Worm (Caenorhabditis elegans) whole organism, L2 larva: ENCODE results near the gene F54C8.1.

Experiments used
- C34F6.9 ChIP-seq: fragments of 150-350 bp; optimal IDR thresholded peaks from 2 replicates; lab custom pipeline; 2014; ENCODE audit warnings: missing biosample characterization, missing genetic modification characterization
- F13H6.1 ChIP-seq: sonication (generic microtip); optimal IDR thresholded peaks from 2 replicates; lab custom pipeline; 2016; ENCODE audit warnings: missing genetic modification characterization, missing compliant biosample characterization
- R02D3.7 ChIP-seq: fragments of 150-350 bp; optimal IDR thresholded peaks from 2 replicates; lab custom pipeline; 2014; ENCODE audit warnings: missing biosample characterization, missing genetic modification characterization
- Y55F3AM.14 ChIP-seq: fragments of 200-800 bp; sonication (Bioruptor generic); optimal IDR thresholded peaks from 2 replicates; lab custom pipeline; 2018; ENCODE audit warnings: mild to moderate bottlenecking, missing genetic modification characterization, missing compliant biosample characterization
- ZK546.5 ChIP-seq: sonication (generic microtip); optimal IDR thresholded peaks from 2 replicates; lab custom pipeline; 2017; ENCODE audit warnings: missing biosample characterization, missing genetic modification characterization
- alr-1 ChIP-seq: fragments of 150-350 bp; optimal IDR thresholded peaks from 2 replicates; lab custom pipeline; 2014; ENCODE audit warnings: missing biosample characterization, missing genetic modification characterization
- aly-2 ChIP-seq: fragments of 150-350 bp; optimal IDR thresholded peaks from 2 replicates; lab custom pipeline; 2014; ENCODE audit warnings: missing biosample characterization, missing genetic modification characterization
- ama-1 ChIP-seq: fragments of 150-350 bp; optimal IDR thresholded peaks from 2 replicates; lab custom pipeline; 2018; ENCODE audit warnings: inconsistent platforms
- blmp-1 ChIP-seq: sonication (generic microtip); optimal IDR thresholded peaks from 2 replicates; lab custom pipeline; 2017; ENCODE audit warnings: missing genetic modification characterization, mild to moderate bottlenecking, missing compliant biosample characterization, antibody characterized with exemption, moderate library complexity; ENCODE audit not compliant: insufficient read depth
- ceh-82 ChIP-seq: fragments of 150-350 bp; optimal IDR thresholded peaks from 2 replicates; lab custom pipeline; 2014; ENCODE audit warnings: missing biosample characterization, missing genetic modification characterization
- crh-2 ChIP-seq: sonication (generic microtip); optimal IDR thresholded peaks from 2 replicates; lab custom pipeline; 2017; ENCODE audit warnings: missing biosample characterization, missing genetic modification characterization
- egl-27 ChIP-seq: sonication (generic microtip); optimal IDR thresholded peaks from 3 replicates; lab custom pipeline; 2017; ENCODE audit warnings: missing biosample characterization, missing genetic modification reagents, missing genetic modification characterization
- elt-1 ChIP-seq: fragments of 150-350 bp; optimal IDR thresholded peaks from 2 replicates; lab custom pipeline; 2014; ENCODE audit warnings: missing biosample characterization, missing genetic modification characterization
- elt-3 ChIP-seq: sonication (generic microtip); optimal IDR thresholded peaks from 2 replicates; lab custom pipeline; 2017; ENCODE audit warnings: missing biosample characterization, missing genetic modification characterization
- fos-1 ChIP-seq: fragments of 150-350 bp; optimal IDR thresholded peaks from 2 replicates; lab custom pipeline; 2014; ENCODE audit warnings: missing biosample characterization, missing genetic modification characterization
- gmeb-1 ChIP-seq: fragments of 150-350 bp; optimal IDR thresholded peaks from 2 replicates; lab custom pipeline; 2014; ENCODE audit warnings: missing biosample characterization, missing genetic modification characterization
- lin-11 ChIP-seq: fragments of 150-350 bp; sonication (generic microtip); optimal IDR thresholded peaks from 2 replicates; lab custom pipeline; 2014; ENCODE audit warnings: missing biosample characterization, missing genetic modification characterization, inconsistent platforms, mixed read lengths
- lin-13 ChIP-seq: fragments of 150-350 bp; optimal IDR thresholded peaks from 2 replicates; lab custom pipeline; 2014; ENCODE audit warnings: missing biosample characterization, missing genetic modification reagents, missing genetic modification characterization
- lsy-2 ChIP-seq, 2 experiments: fragments of 150-350 bp in 1 of 2; sonication (generic microtip) in 1 of 2; optimal IDR thresholded peaks; 2 replicates each; lab custom pipeline; 2014 to 2017; ENCODE audit warnings: missing biosample characterization in 2 of 2, missing genetic modification characterization in 2 of 2
- mbf-1 ChIP-seq: sonication (generic microtip); optimal IDR thresholded peaks from 2 replicates; lab custom pipeline; 2017; ENCODE audit warnings: missing biosample characterization, missing genetic modification characterization
- mdl-1 ChIP-seq, 2 experiments: fragments of 150-350 bp in 1 of 2; sonication (generic microtip) in 1 of 2; optimal IDR thresholded peaks; 2 replicates each; lab custom pipeline; 2017; ENCODE audit warnings: missing biosample characterization in 2 of 2, missing genetic modification characterization in 2 of 2
- nhr-10 ChIP-seq: sonication (generic microtip); optimal IDR thresholded peaks from 2 replicates; lab custom pipeline; 2017; ENCODE audit warnings: missing biosample characterization, missing genetic modification characterization
- nhr-11 ChIP-seq: fragments of 150-350 bp; optimal IDR thresholded peaks from 2 replicates; lab custom pipeline; 2014; ENCODE audit warnings: missing biosample characterization, missing genetic modification characterization
- nhr-12 ChIP-seq: fragments of 150-350 bp; optimal IDR thresholded peaks from 2 replicates; lab custom pipeline; 2014; ENCODE audit warnings: missing biosample characterization, missing genetic modification characterization
- nhr-129 ChIP-seq: fragments of 150-350 bp; optimal IDR thresholded peaks from 2 replicates; lab custom pipeline; 2014; ENCODE audit warnings: missing biosample characterization, missing genetic modification characterization
- nhr-21 ChIP-seq: fragments of 150-350 bp; optimal IDR thresholded peaks from 2 replicates; lab custom pipeline; 2014; ENCODE audit warnings: missing biosample characterization, missing genetic modification characterization
- nhr-25 ChIP-seq: fragments of 150-350 bp; sonication (generic microtip); optimal IDR thresholded peaks from 3 replicates; lab custom pipeline; 2014; ENCODE audit warnings: missing biosample characterization, missing genetic modification characterization
- nhr-6 ChIP-seq: fragments of 150-350 bp; optimal IDR thresholded peaks from 2 replicates; lab custom pipeline; 2014; ENCODE audit warnings: missing biosample characterization, missing genetic modification characterization
- peb-1 ChIP-seq: fragments of 150-350 bp; optimal IDR thresholded peaks from 2 replicates; lab custom pipeline; 2014; ENCODE audit warnings: missing biosample characterization, missing genetic modification characterization
- sem-4 ChIP-seq: fragments of 150-350 bp; optimal IDR thresholded peaks from 2 replicates; lab custom pipeline; 2014; ENCODE audit warnings: missing biosample characterization, missing genetic modification reagents, missing genetic modification characterization
- skn-1 ChIP-seq: sonication (generic microtip); optimal IDR thresholded peaks from 2 replicates; lab custom pipeline; 2017; ENCODE audit warnings: missing biosample characterization, missing genetic modification characterization
- sma-3 ChIP-seq: sonication (generic microtip); optimal IDR thresholded peaks from 2 replicates; lab custom pipeline; 2016; ENCODE audit warnings: missing genetic modification reagents, missing genetic modification characterization, missing compliant biosample characterization
- sma-9 ChIP-seq, 2 experiments: fragments of 150-350 bp in 1 of 2; sonication (generic microtip) in 1 of 2; optimal IDR thresholded peaks; 2 replicates each; lab custom pipeline; 2014 to 2016; ENCODE audit warnings: missing genetic modification characterization in 2 of 2, mild to moderate bottlenecking in 1 of 2, missing biosample characterization in 1 of 2, missing compliant biosample characterization in 1 of 2, missing genetic modification reagents in 1 of 2, moderate library complexity in 1 of 2
- snpc-4 ChIP-seq: fragments of 150-350 bp; optimal IDR thresholded peaks from 2 replicates; lab custom pipeline; 2014; ENCODE audit warnings: missing biosample characterization, missing genetic modification characterization
- unc-39 ChIP-seq: fragments of 150-350 bp; optimal IDR thresholded peaks from 2 replicates; lab custom pipeline; 2014; ENCODE audit warnings: missing biosample characterization, missing genetic modification characterization
- unc-55 ChIP-seq: fragments of 150-350 bp; sonication (generic microtip); optimal IDR thresholded peaks from 3 replicates; lab custom pipeline; 2014; ENCODE audit warnings: missing biosample characterization, missing genetic modification reagents, missing genetic modification characterization
- unc-62 ChIP-seq: fragments of 150-350 bp; optimal IDR thresholded peaks from 2 replicates; lab custom pipeline; 2014; ENCODE audit warnings: missing biosample characterization, missing genetic modification reagents, missing genetic modification characterization
- ztf-11 ChIP-seq: sonication (generic microtip); optimal IDR thresholded peaks from 2 replicates; lab custom pipeline; 2017; ENCODE audit warnings: missing biosample characterization, missing genetic modification characterization
- ztf-4 ChIP-seq: fragments of 150-350 bp; optimal IDR thresholded peaks from 2 replicates; lab custom pipeline; 2014; ENCODE audit warnings: missing biosample characterization, missing genetic modification characterization

The F54C8.1 gene

DNA sequence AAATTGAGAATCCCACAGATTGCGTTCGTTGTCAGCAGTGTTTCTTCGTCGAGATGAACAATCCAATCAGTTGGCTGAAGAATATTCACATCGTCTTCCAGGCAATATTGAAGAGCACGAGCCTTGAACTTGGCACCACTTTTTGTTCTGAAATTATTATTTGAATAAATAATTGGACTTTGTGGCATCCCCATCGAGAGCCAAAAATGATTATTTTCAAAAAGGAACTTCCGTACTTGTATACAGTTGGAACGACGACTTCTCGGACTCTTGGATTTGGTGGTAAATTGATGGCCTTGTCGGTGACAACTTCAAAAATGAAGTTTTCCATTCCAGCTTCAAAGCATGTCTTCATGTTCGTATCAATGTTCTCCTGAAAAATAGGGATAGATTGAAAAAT lies 32.5 kb downstream of the F54C8.1 start:
- TF ChIP-seq crh-2 (tag; lab: Kevin White, UChicago) (no peak), elt-3 (tag; lab: Kevin White, UChicago) (no peak), F13H6.1 (tag; lab: Kevin White, UChicago) (no peak), mbf-1 (tag; lab: Kevin White, UChicago) (no peak), snpc-4 (tag; lab: Kevin White, UChicago) (no peak), lin-11 (tag; lab: Kevin White, UChicago) (no peak), alr-1 (tag; lab: Kevin White, UChicago) (no peak), nhr-11 (no peak), ama-1 (no peak)

DNA sequence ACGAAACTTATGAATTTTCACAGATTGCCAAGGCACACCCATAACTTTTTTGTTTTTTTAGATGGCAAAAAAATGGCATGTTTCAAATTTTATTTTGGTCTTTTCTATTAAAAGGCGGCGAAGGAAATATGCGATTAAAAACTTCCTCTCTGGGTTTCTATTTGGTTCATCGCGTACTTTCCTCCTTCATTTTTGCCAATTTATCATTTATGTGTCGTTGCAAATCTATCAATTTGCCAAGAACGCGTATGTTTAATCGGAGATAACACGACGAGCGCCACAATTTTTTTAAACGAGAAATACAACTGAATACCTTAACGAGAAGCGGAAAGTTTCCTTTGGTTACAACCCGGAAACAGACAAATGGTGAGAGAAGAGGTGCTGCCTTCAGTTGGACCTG lies 33.0 kb downstream of the F54C8.1 start:
- TF ChIP-seq nhr-10 (no peak), unc-39 (no peak), R02D3.7 (tag; lab: Kevin White, UChicago) (no peak), sma-9 (GFP tag; optimal IDR thresholded peaks at IDR 0.05; lab: Kevin White, UChicago) (no peak), sma-9 (tag; optimal IDR thresholded peaks at IDR 0.05; lab: Kevin White, UChicago) (no peak), fos-1 (peak; percentile 63), nhr-11 (no peak), lsy-2 (tag; optimal IDR thresholded peaks at IDR 0.05; lab: Kevin White, UChicago) (no peak), nhr-129 (tag; lab: Kevin White, UChicago) (no peak)

DNA sequence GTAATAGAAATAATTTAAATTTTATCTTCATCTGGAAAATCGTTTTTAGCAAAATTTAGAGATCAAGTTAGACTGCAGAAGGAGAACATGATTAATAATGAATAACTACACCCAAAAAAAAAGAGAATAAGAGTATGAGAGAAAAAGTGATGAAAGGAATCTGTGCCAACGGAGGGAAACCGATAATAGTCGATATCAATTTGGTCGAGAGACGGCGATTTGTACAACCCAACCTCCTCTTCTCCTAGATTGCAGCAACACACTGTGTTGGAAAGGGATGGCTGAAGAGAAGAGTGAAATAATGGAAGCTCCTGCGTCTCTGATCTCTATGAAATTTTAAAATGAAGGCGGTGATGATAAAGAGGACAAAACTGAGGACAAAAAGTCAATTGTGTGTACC lies 35.0 kb downstream of the F54C8.1 start:
- no peak for TF ChIP-seq F13H6.1 (tag; lab: Kevin White, UChicago)
- TF ChIP-seq sma-9 (GFP tag; optimal IDR thresholded peaks at IDR 0.05; lab: Kevin White, UChicago), result peak; percentile 21
- TF ChIP-seq sma-9 (tag; optimal IDR thresholded peaks at IDR 0.05; lab: Kevin White, UChicago), result no peak
- TF ChIP-seq peb-1 (tag; lab: Kevin White, UChicago), result no peak
- TF ChIP-seq nhr-12 (tag; lab: Kevin White, UChicago), result no peak
- TF ChIP-seq ZK546.5 (tag; lab: Kevin White, UChicago), result no peak
- TF ChIP-seq C34F6.9, result no peak
- no peak for TF ChIP-seq skn-1 (tag; lab: Kevin White, UChicago)
- no peak for TF ChIP-seq ztf-11 (tag; lab: Kevin White, UChicago)
- no peak for TF ChIP-seq ztf-4 (tag; lab: Kevin White, UChicago)
- peak; percentile 48 for TF ChIP-seq crh-2 (tag; lab: Kevin White, UChicago)
- TF ChIP-seq nhr-25 (tag; lab: Kevin White, UChicago), result no peak
- no peak for TF ChIP-seq aly-2 (tag; lab: Kevin White, UChicago)
- TF ChIP-seq lsy-2 (tag; optimal IDR thresholded peaks at IDR 0.05; lab: Kevin White, UChicago), result no peak
- TF ChIP-seq elt-3 (tag; lab: Kevin White, UChicago), result no peak
- no peak for TF ChIP-seq gmeb-1 (tag; lab: Kevin White, UChicago)
- no peak for TF ChIP-seq unc-62
- TF ChIP-seq nhr-11, result no peak
- no peak for TF ChIP-seq Y55F3AM.14 (GFP tag; lab: Kevin White, UChicago)
- peak; percentile 47 for TF ChIP-seq sma-3 (GFP tag; lab: Kevin White, UChicago)
- TF ChIP-seq nhr-6 (tag; lab: Kevin White, UChicago), result no peak
- TF ChIP-seq sem-4 (tag; lab: Kevin White, UChicago), result no peak
- peak; percentile 91 for TF ChIP-seq fos-1
- TF ChIP-seq unc-55 (GFP tag; lab: Kevin White, UChicago), result no peak
- TF ChIP-seq mdl-1 (tag; optimal IDR thresholded peaks at IDR 0.05; lab: Kevin White, UChicago), result no peak
- no peak for TF ChIP-seq lin-11 (tag; lab: Kevin White, UChicago)
- no peak for TF ChIP-seq alr-1 (tag; lab: Kevin White, UChicago)
- TF ChIP-seq nhr-21 (tag; lab: Kevin White, UChicago), result no peak
- TF ChIP-seq ceh-82, result no peak
- TF ChIP-seq blmp-1 (tag; lab: Kevin White, UChicago), result no peak
- no peak for TF ChIP-seq nhr-10
- no peak for TF ChIP-seq lin-13 (GFP tag; lab: Kevin White, UChicago)
- TF ChIP-seq ama-1, result no peak
- TF ChIP-seq egl-27, result no peak
- no peak for TF ChIP-seq elt-1 (tag; lab: Kevin White, UChicago)
